Worm (Caenorhabditis elegans) whole organism, L3 larva: ENCODE results near the gene F01F1.14.

Experiments
- R02D3.7 ChIP-seq: fragments of 150-350 bp; optimal IDR thresholded peaks from 2 replicates; lab custom pipeline; 2014; ENCODE audit warnings: missing biosample characterization, missing genetic modification characterization
- egl-27 ChIP-seq: sonication (generic microtip); optimal IDR thresholded peaks from 4 replicates; lab custom pipeline; 2017; ENCODE audit warnings: missing biosample characterization, missing genetic modification reagents, missing genetic modification characterization
- elt-2 ChIP-seq: sonication (generic microtip); optimal IDR thresholded peaks from 2 replicates; lab custom pipeline; 2016; ENCODE audit warnings: missing genetic modification reagents, mild to moderate bottlenecking, missing genetic modification characterization, missing compliant biosample characterization
- fos-1 ChIP-seq: fragments of 150-350 bp; optimal IDR thresholded peaks from 2 replicates; lab custom pipeline; 2014; ENCODE audit warnings: missing biosample characterization, missing genetic modification characterization
- hmg-11 ChIP-seq: sonication (generic microtip); optimal IDR thresholded peaks from 2 replicates; lab custom pipeline; 2016; ENCODE audit warnings: missing genetic modification characterization, missing compliant biosample characterization
- nhr-28 ChIP-seq: fragments of 150-350 bp; optimal IDR thresholded peaks from 2 replicates; lab custom pipeline; 2014; ENCODE audit warnings: missing biosample characterization, missing genetic modification characterization

DNA sequence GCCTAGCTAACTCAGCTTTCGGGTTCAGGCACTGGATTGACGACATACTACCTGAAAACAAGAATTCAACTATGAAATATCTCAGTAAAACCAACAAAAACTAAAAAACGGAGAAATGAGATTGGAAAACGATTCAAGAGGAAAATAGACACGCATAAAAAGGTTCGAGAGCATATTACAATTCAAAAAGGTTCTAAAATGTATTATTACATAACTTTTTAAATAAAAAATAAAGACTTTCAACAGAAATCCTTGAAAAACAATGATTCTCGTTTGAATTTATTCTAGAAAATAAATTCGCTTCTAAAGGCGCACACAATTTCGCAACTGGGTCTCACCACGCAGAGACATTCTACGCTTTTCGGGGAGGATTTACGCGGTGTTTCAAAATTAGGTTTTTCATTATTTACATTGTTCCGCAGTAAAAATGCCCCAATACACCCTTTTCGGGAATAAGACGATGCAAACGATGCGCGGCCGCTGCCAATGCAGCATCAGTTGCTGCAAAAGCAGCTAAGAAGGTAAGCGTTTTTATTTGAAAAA, 27.0 kb downstream of the F01F1.14 start, which contains the start of the genes cct-6 and alh-9:
- peak; percentile 7 for TF ChIP-seq egl-27 (tag; lab: Kevin White, UChicago)
- TF ChIP-seq nhr-28 (tag; lab: Kevin White, UChicago), result no peak
- no peak for TF ChIP-seq fos-1
- TF ChIP-seq hmg-11, result peak; percentile 33
- TF ChIP-seq R02D3.7, result peak; percentile 94
- TF ChIP-seq elt-2 (tag; lab: Kevin White, UChicago), result peak; percentile 42
